Fruit fly (Drosophila melanogaster) whole organism, embryonic: ENCODE measurements around the gene CG42671.
A peak's percentile ranks its signal among the peaks of the same experiment; 100 is the strongest.

Experiments
- Abd-B ChIP-seq: fragments of 200-800 bp; sonication (Bioruptor generic); optimal IDR thresholded peaks from 2 replicates; lab custom pipeline; 2018; ENCODE audit warnings: missing biosample characterization, mild to moderate bottlenecking, missing genetic modification characterization, moderate library complexity
- Antp ChIP-seq: fragments of 200-800 bp; sonication (Bioruptor generic); optimal IDR thresholded peaks from 3 replicates; lab custom pipeline; 2016; ENCODE audit warnings: missing biosample characterization, missing genetic modification characterization
- CG10147 ChIP-seq: fragments of 200-800 bp; sonication (Bioruptor generic); optimal IDR thresholded peaks from 2 replicates; lab custom pipeline; 2019; ENCODE audit warnings: missing biosample characterization, mild to moderate bottlenecking, missing genetic modification characterization, moderate library complexity
- CG10543 ChIP-seq: fragments of 200-800 bp; sonication (Bioruptor generic); optimal IDR thresholded peaks from 3 replicates; lab custom pipeline; 2017; ENCODE audit warnings: missing biosample characterization, mild to moderate bottlenecking, missing genetic modification characterization, moderate library complexity
- CG11560 ChIP-seq: fragments of 200-800 bp; sonication (Bioruptor generic); IDR thresholded peaks from 3 replicates; pipeline ENCODE4 v1.3.6; 2022; ENCODE audit warnings: missing biosample characterization, missing genetic modification characterization
- CG12942 ChIP-seq: fragments of 200-800 bp; sonication (Bioruptor generic); optimal IDR thresholded peaks from 3 replicates; lab custom pipeline; 2016; ENCODE audit warnings: missing biosample characterization, missing genetic modification characterization
- CG14667 ChIP-seq: fragments of 200-800 bp; sonication (Bioruptor generic); IDR thresholded peaks from 2 replicates; pipeline ENCODE4 v1.3.6; 2022; ENCODE audit warnings: missing biosample characterization, missing genetic modification characterization
- CG17186 ChIP-seq: fragments of 200-800 bp; sonication (Bioruptor generic); optimal IDR thresholded peaks from 3 replicates; lab custom pipeline; 2017; ENCODE audit warnings: missing biosample characterization, missing genetic modification reagents, missing genetic modification characterization
- CG17359 ChIP-seq: fragments of 200-800 bp; sonication (Bioruptor generic); optimal IDR thresholded peaks from 3 replicates; lab custom pipeline; 2018; ENCODE audit warnings: missing biosample characterization, mild to moderate bottlenecking, missing genetic modification characterization, moderate library complexity
- CG18262 ChIP-seq: fragments of 200-800 bp; optimal IDR thresholded peaks from 3 replicates; lab custom pipeline; 2019; ENCODE audit warnings: missing biosample characterization, mild to moderate bottlenecking, missing genetic modification characterization, moderate library complexity
- CG34224 ChIP-seq: fragments of 200-800 bp; sonication (Bioruptor generic); IDR thresholded peaks from 3 replicates; pipeline ENCODE4 v1.3.6; 2022; ENCODE audit warnings: missing biosample characterization, missing genetic modification characterization; ENCODE audit not compliant: partially characterized antibody
- CG6254 ChIP-seq: fragments of 200-800 bp; sonication (Bioruptor generic); optimal IDR thresholded peaks from 3 replicates; lab custom pipeline; 2017; ENCODE audit warnings: mild to moderate bottlenecking, missing biosample characterization, missing genetic modification reagents, missing genetic modification characterization
- CG6854 ChIP-seq: fragments of 200-800 bp; sonication (Bioruptor generic); optimal IDR thresholded peaks from 3 replicates; lab custom pipeline; 2017; ENCODE audit warnings: missing biosample characterization, mild to moderate bottlenecking, missing genetic modification characterization
- CG7987 ChIP-seq: fragments of 200-800 bp; sonication (Bioruptor generic); optimal IDR thresholded peaks from 2 replicates; lab custom pipeline; 2018; ENCODE audit warnings: missing biosample characterization, mild to moderate bottlenecking, missing genetic modification characterization, moderate library complexity
- CG8089 ChIP-seq: fragments of 200-800 bp; sonication (Bioruptor generic); optimal IDR thresholded peaks from 3 replicates; lab custom pipeline; 2016; ENCODE audit warnings: missing biosample characterization, missing genetic modification characterization
- CG8478 ChIP-seq: fragments of >200 bp; optimal IDR thresholded peaks from 2 replicates; lab custom pipeline; 2018
- Fer2 ChIP-seq: fragments of 200-800 bp; sonication (Bioruptor generic); optimal IDR thresholded peaks from 2 replicates; lab custom pipeline; 2018; ENCODE audit warnings: missing biosample characterization, mild to moderate bottlenecking, missing genetic modification characterization, moderate library complexity
- Fer3 ChIP-seq: fragments of 200-800 bp; sonication (Bioruptor generic); optimal IDR thresholded peaks from 2 replicates; lab custom pipeline; 2018; ENCODE audit warnings: missing biosample characterization, mild to moderate bottlenecking, missing genetic modification characterization, moderate library complexity
- Gug ChIP-seq: fragments of 200-800 bp; sonication (Bioruptor generic); IDR thresholded peaks from 4 replicates; pipeline ENCODE4 v1.3.6; 2022; ENCODE audit warnings: missing biosample characterization, missing genetic modification characterization
- H15 ChIP-seq: fragments of 200-800 bp; sonication (Bioruptor generic); IDR thresholded peaks from 3 replicates; pipeline ENCODE4 v1.3.6; 2022; ENCODE audit warnings: missing biosample characterization, missing genetic modification characterization
- HLH3B ChIP-seq: fragments of 200-800 bp; sonication (Bioruptor generic); IDR thresholded peaks from 2 replicates; pipeline ENCODE4 v1.3.6; 2022; ENCODE audit warnings: missing biosample characterization, missing genetic modification characterization
- Hr3 ChIP-seq: fragments of 200-800 bp; sonication (Bioruptor generic); optimal IDR thresholded peaks from 3 replicates; lab custom pipeline; 2016; ENCODE audit warnings: missing biosample characterization, missing genetic modification characterization
- Hsf ChIP-seq: fragments of 200-800 bp; sonication (Bioruptor generic); optimal IDR thresholded peaks from 3 replicates; lab custom pipeline; 2016; ENCODE audit warnings: missing biosample characterization, missing genetic modification characterization
- Mad ChIP-seq: fragments of 200-800 bp; sonication (Bioruptor generic); optimal IDR thresholded peaks from 2 replicates; lab custom pipeline; 2016; ENCODE audit warnings: missing biosample characterization, missing genetic modification characterization
- Mrtf ChIP-seq: fragments of 200-800 bp; sonication (Bioruptor generic); IDR thresholded peaks from 3 replicates; pipeline ENCODE4 v1.3.6; 2022; ENCODE audit warnings: missing biosample characterization, missing genetic modification characterization
- NC2β ChIP-seq: fragments of 200-800 bp; sonication (Bioruptor generic); optimal IDR thresholded peaks from 2 replicates; lab custom pipeline; 2016; ENCODE audit warnings: missing biosample characterization, missing genetic modification characterization
- Ptx1 ChIP-seq: fragments of 200-800 bp; sonication (Bioruptor generic); IDR thresholded peaks from 2 replicates; pipeline ENCODE4 v1.3.6; 2022; ENCODE audit warnings: missing biosample characterization, missing genetic modification characterization
- Ssrp ChIP-seq: fragments of 200-800 bp; sonication (Bioruptor generic); optimal IDR thresholded peaks from 2 replicates; lab custom pipeline; 2018; ENCODE audit warnings: missing biosample characterization, mild to moderate bottlenecking, missing genetic modification characterization, moderate library complexity
- Stat92E ChIP-seq, 3 experiments: fragments of >200 bp in 2 of 3; fragments of 200-800 bp in 1 of 3; sonication (Bioruptor generic) in 1 of 3; optimal IDR thresholded peaks; 2 replicates each; lab custom pipeline; 2017 to 2019; ENCODE audit warnings: missing biosample characterization in 3 of 3, missing genetic modification characterization in 3 of 3, mild to moderate bottlenecking in 1 of 3, moderate library complexity in 1 of 3
- Trl ChIP-seq, 3 experiments: fragments of >200 bp in 2 of 3; fragments of 200-800 bp in 1 of 3; sonication (Bioruptor generic) in 1 of 3; optimal IDR thresholded peaks; 2 replicates in 1 of 3; 3 replicates in 2 of 3; lab custom pipeline; 2016 to 2017; ENCODE audit warnings: missing biosample characterization in 1 of 3, missing genetic modification characterization in 1 of 3
- ab ChIP-seq: fragments of 200-800 bp; sonication (Bioruptor generic); optimal IDR thresholded peaks from 2 replicates; lab custom pipeline; 2016; ENCODE audit warnings: missing biosample characterization, missing genetic modification characterization
- br ChIP-seq: fragments of >200 bp; optimal IDR thresholded peaks from 2 replicates; lab custom pipeline; 2017
- dysf ChIP-seq: fragments of 200-800 bp; sonication (Bioruptor generic); IDR thresholded peaks from 3 replicates; pipeline ENCODE4 v1.3.6; 2022; ENCODE audit warnings: missing biosample characterization, missing genetic modification characterization
- fd3F ChIP-seq: fragments of 200-800 bp; sonication (Bioruptor generic); optimal IDR thresholded peaks from 2 replicates; lab custom pipeline; 2018; ENCODE audit warnings: missing biosample characterization, mild to moderate bottlenecking, missing genetic modification characterization, moderate library complexity
- gem ChIP-seq: fragments of 200-800 bp; sonication (Bioruptor generic); optimal IDR thresholded peaks from 2 replicates; lab custom pipeline; 2019; ENCODE audit warnings: missing biosample characterization, mild to moderate bottlenecking, missing genetic modification characterization, moderate library complexity
- hth ChIP-seq: fragments of >200 bp; optimal IDR thresholded peaks from 2 replicates; lab custom pipeline; 2017; ENCODE audit warnings: inconsistent platforms
- jing ChIP-seq: fragments of 200-800 bp; sonication (Bioruptor generic); optimal IDR thresholded peaks from 2 replicates; lab custom pipeline; 2018; ENCODE audit warnings: missing biosample characterization, mild to moderate bottlenecking, missing genetic modification characterization
- lov ChIP-seq, 2 experiments: fragments of 200-800 bp in 1 of 2; fragments of >200 bp in 1 of 2; sonication (Bioruptor generic) in 1 of 2; IDR thresholded peaks in 1 of 2; optimal IDR thresholded peaks in 1 of 2; 2 replicates in 1 of 2; 3 replicates in 1 of 2; pipeline versions ENCODE4 v1.3.6 to Lab custom; 2017 to 2022; ENCODE audit warnings: missing biosample characterization in 1 of 2, missing genetic modification characterization in 1 of 2
- pum ChIP-seq: fragments of 200-800 bp; sonication (Bioruptor generic); optimal IDR thresholded peaks from 2 replicates; lab custom pipeline; 2016; ENCODE audit warnings: missing biosample characterization, missing genetic modification characterization
- schlank ChIP-seq: fragments of 200-800 bp; sonication (Bioruptor generic); optimal IDR thresholded peaks from 2 replicates; lab custom pipeline; 2018; ENCODE audit warnings: missing biosample characterization, mild to moderate bottlenecking, missing genetic modification characterization
- scrt ChIP-seq: fragments of 200-800 bp; sonication (Bioruptor generic); optimal IDR thresholded peaks from 2 replicates; lab custom pipeline; 2018; ENCODE audit warnings: missing biosample characterization, mild to moderate bottlenecking, missing genetic modification characterization, moderate library complexity
- sqz ChIP-seq: fragments of 200-800 bp; sonication (Bioruptor generic); optimal IDR thresholded peaks from 3 replicates; lab custom pipeline; 2018; ENCODE audit warnings: missing biosample characterization, mild to moderate bottlenecking, missing genetic modification characterization
- tgo ChIP-seq: fragments of 200-800 bp; sonication (Bioruptor generic); IDR thresholded peaks from 3 replicates; pipeline ENCODE4 v1.3.6; 2022; ENCODE audit warnings: missing biosample characterization, missing genetic modification characterization
- unc-4 ChIP-seq: fragments of 200-800 bp; sonication (Bioruptor generic); IDR thresholded peaks from 2 replicates; pipeline ENCODE4 v1.3.6; 2022; ENCODE audit warnings: missing biosample characterization, missing genetic modification characterization; ENCODE audit not compliant: partially characterized antibody
- wdn ChIP-seq: fragments of 200-800 bp; sonication (Bioruptor generic); IDR thresholded peaks from 2 replicates; pipeline ENCODE4 v1.3.6; 2022; ENCODE audit warnings: missing biosample characterization, missing genetic modification characterization

The CG42671 gene

dm6 chr3L:11260737-11261455, 46.6 kb downstream of the CG42671 start (continued):
- TF ChIP-seq gem (peak; percentile 88), CG34224 (GFP tag; lab: Robert Waterston, UW) (no peak), CG8089 (GFP tag; lab: Kevin White, UChicago) (peak; percentile 14), NC2β (GFP tag; lab: Kevin White, UChicago) (peak; percentile 15), ab (GFP tag; lab: Kevin White, UChicago) (no peak), CG6854 (no peak), hth (lab: Kevin White, UChicago) (no peak), CG11560 (tag; lab: Robert Waterston, UW) (peak; percentile 57; the same call in 2 of the 3 replicates), Mrtf (GFP tag; lab: Robert Waterston, UW) (peak; percentile 86), unc-4 (no peak), Ptx1 (GFP tag; lab: Robert Waterston, UW) (peak; percentile 78), Trl (optimal IDR thresholded peaks at IDR 0.05; lab: Kevin White, UChicago) (no peak), Trl (GFP tag; optimal IDR thresholded peaks at IDR 0.05; lab: Kevin White, UChicago) (peak; percentile 19), CG18262 (tag; lab: Kevin White, UChicago) (peak; percentile 41), CG6254 (no peak), Gug (GFP tag; lab: Robert Waterston, UW) (0 out of 4 replicates have a peak, but pooled peaks have one; percentile 25), Ssrp (tag; lab: Kevin White, UChicago) (peak; percentile 71), CG12942 (GFP tag; lab: Kevin White, UChicago) (peak; percentile 9), CG10543 (GFP tag; lab: Kevin White, UChicago) (no peak), Hsf (GFP tag; lab: Kevin White, UChicago) (peak; percentile 66), Mad (GFP tag; lab: Kevin White, UChicago) (no peak), schlank (no peak), CG14667 (peak; percentile 70), wdn (peak; percentile 72), lov (optimal IDR thresholded peaks at IDR 0.05; lab: Kevin White, UChicago) (no peak), lov (GFP tag; IDR thresholded peaks at IDR 0.05; lab: Robert Waterston, UW) (peak; percentile 78; the same call in 1 of the 3 replicates), pum (GFP tag; lab: Kevin White, UChicago) (peak; percentile 36), CG17186 (GFP tag; lab: Kevin White, UChicago) (no peak), CG7987 (no peak), tgo (GFP tag; lab: Robert Waterston, UW) (peak; percentile 87), br (no peak), CG10147 (GFP tag; lab: Kevin White, UChicago) (peak; percentile 32), Hr3 (GFP tag; lab: Kevin White, UChicago) (no peak), Antp (GFP tag; lab: Kevin White, UChicago) (no peak), CG8478 (no peak), sqz (GFP tag; lab: Kevin White, UChicago) (no peak), Fer2 (tag; lab: Kevin White, UChicago) (peak; percentile 5), H15 (peak; percentile 81), Stat92E (GFP tag; optimal IDR thresholded peaks at IDR 0.05; lab: Kevin White, UChicago) (peak in 1 of 3 experiments; percentile 83), jing (GFP tag; lab: Kevin White, UChicago) (peak; percentile 57), scrt (GFP tag; lab: Kevin White, UChicago) (peak; percentile 57), Fer3 (peak; percentile 77), fd3F (peak; percentile 72), CG17359 (tag; lab: Kevin White, UChicago) (peak; percentile 81), dysf (GFP tag; lab: Robert Waterston, UW) (peak; percentile 91), Abd-B (GFP tag; lab: Kevin White, UChicago) (peak; percentile 71), HLH3B (GFP tag; lab: Robert Waterston, UW) (peak; percentile 85)
